Worm (Caenorhabditis elegans): Measurements from ENCODE around the gene mrps-18B.

ce11 chrII:8499021-8499420 is 26.5 kb upstream of the mrps-18B start:
- TF ChIP-seq klf-2 (GFP tag; conservative IDR thresholded peaks at IDR 0.05), result no peak
- TF ChIP-seq cog-1 (tag; optimal IDR thresholded peaks at IDR 0.05), result no peak
- no peak for TF ChIP-seq ref-1 (GFP tag; conservative IDR thresholded peaks at IDR 0.05)
- TF ChIP-seq T22C8.4 (GFP tag; IDR thresholded peaks at IDR 0.05), result no peak
- TF ChIP-seq flt-1 (GFP tag; IDR thresholded peaks at IDR 0.05), result 0 out of 2 replicates have a peak, but pooled peaks have one; percentile 47
- TF ChIP-seq ztf-23 (GFP tag; IDR thresholded peaks at IDR 0.05), result no peak
- no peak for TF ChIP-seq med-1 (GFP tag; optimal IDR thresholded peaks at IDR 0.05; ENCODE audit: insufficient read depth)
- TF ChIP-seq ztf-29 (GFP tag; IDR thresholded peaks at IDR 0.05), result no peak
- no peak for TF ChIP-seq tab-1 (GFP tag; IDR thresholded peaks at IDR 0.05)

Measured in whole organism, midembryonic.